Worm (Caenorhabditis elegans): ENCODE measurements around the gene meg-1.

meg-1 gene

DNA sequence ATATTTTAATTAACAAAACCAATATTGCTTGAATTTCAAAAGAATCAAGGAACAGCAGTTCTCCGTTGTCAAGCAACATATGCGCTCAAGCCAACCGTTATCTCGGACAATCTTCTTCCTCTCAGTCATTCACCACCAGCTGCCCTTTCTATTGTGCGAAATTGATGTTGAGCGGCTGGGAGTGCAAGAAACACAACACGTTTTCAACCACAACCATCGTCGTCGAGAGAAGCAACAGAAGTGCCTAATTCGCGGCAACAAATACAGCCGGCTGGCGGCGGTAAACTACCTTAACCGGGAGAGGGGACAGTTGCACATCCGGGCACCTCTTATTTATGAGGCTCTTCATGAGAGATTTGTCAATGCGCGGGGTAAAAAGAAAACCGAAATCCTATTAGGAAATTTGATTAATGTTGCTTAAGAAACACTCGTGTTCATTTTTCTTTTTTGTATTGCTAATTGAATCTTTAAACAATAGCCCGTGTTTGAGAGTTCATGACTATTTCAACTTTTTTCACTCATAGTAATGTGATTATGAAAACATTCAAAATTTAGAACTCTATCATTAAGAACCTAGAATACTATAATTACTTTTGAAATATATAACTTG is 47.6 kb downstream of the meg-1 start:
- no peak for TF ChIP-seq F13H6.1 (tag; optimal IDR thresholded peaks at IDR 0.05)
- no peak for TF ChIP-seq nhr-129 (tag; optimal IDR thresholded peaks at IDR 0.05)
- no peak for TF ChIP-seq alr-1 (tag; optimal IDR thresholded peaks at IDR 0.05)
- no peak for TF ChIP-seq sma-3 (GFP tag; optimal IDR thresholded peaks at IDR 0.05)
- TF ChIP-seq mab-5 (tag; optimal IDR thresholded peaks at IDR 0.05) = no peak
- TF ChIP-seq skn-1 (tag; optimal IDR thresholded peaks at IDR 0.05) = no peak
- no peak for TF ChIP-seq ztf-4 (tag; optimal IDR thresholded peaks at IDR 0.05)
- no peak for TF ChIP-seq lsy-2 (tag; optimal IDR thresholded peaks at IDR 0.05)
- no peak for TF ChIP-seq R02D3.7 (tag; optimal IDR thresholded peaks at IDR 0.05)

DNA sequence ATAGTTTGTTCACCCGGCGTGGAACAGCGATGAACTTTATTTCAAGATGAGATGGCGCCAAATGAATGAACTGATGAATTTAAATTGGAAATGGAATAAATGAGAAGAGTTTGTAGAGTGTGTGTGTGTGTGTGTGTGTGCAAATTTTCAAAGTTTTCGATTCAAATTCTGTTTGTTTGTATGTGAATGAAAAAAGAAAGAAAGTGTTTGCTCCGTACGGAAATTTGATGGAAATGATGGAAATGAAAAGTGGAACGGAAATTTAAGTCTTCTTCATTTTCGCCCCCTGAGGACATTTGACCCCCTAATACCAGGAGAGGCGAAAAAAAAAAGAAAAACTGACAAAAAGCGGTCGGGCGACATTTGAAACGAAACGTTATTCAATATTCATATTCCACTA is 51.4 kb downstream of the meg-1 start:
- no peak for TF ChIP-seq unc-39 (tag; optimal IDR thresholded peaks at IDR 0.05)
- no peak for TF ChIP-seq nhr-129 (tag; optimal IDR thresholded peaks at IDR 0.05)
- TF ChIP-seq snpc-4 (tag; optimal IDR thresholded peaks at IDR 0.05) = no peak
- no peak for TF ChIP-seq nhr-6 (tag; optimal IDR thresholded peaks at IDR 0.05)
- no peak for TF ChIP-seq nhr-77 (tag; optimal IDR thresholded peaks at IDR 0.05)
- no peak for TF ChIP-seq R02D3.7 (tag; optimal IDR thresholded peaks at IDR 0.05)
- no peak for TF ChIP-seq ztf-1 (GFP tag; conservative IDR thresholded peaks at IDR 0.05)
- TF ChIP-seq fos-1 (tag; optimal IDR thresholded peaks at IDR 0.05) = no peak
- TF ChIP-seq nhr-12 (tag; optimal IDR thresholded peaks at IDR 0.05) = no peak
- no peak for TF ChIP-seq ztf-4 (tag; optimal IDR thresholded peaks at IDR 0.05)
- no peak for TF ChIP-seq dmd-4 (tag; optimal IDR thresholded peaks at IDR 0.05)
- TF ChIP-seq elt-3 (tag; optimal IDR thresholded peaks at IDR 0.05) = no peak
- TF ChIP-seq lin-39 (tag; optimal IDR thresholded peaks at IDR 0.05) = no peak
- TF ChIP-seq nhr-237 (tag; optimal IDR thresholded peaks at IDR 0.05) = no peak
- TF ChIP-seq lsy-2 (tag; optimal IDR thresholded peaks at IDR 0.05) = no peak
- TF ChIP-seq nhr-23 (tag; optimal IDR thresholded peaks at IDR 0.05) = no peak
